Fruit fly (Drosophila melanogaster) whole organism, embryonic: ENCODE results near the gene cic.

Experiments used
- BEAF-32 ChIP-seq: fragments of 200-800 bp; sonication (Bioruptor generic); optimal IDR thresholded peaks from 3 replicates; lab custom pipeline; 2017; ENCODE audit warnings: missing biosample characterization, missing genetic modification characterization, mild to moderate bottlenecking, moderate library complexity, missing genetic modification reagents
- CG1024 ChIP-seq: fragments of 200-800 bp; sonication (Bioruptor generic); IDR thresholded peaks from 2 replicates; pipeline ENCODE4 v1.3.6; 2022; ENCODE audit warnings: missing biosample characterization, missing genetic modification characterization
- CG10366 ChIP-seq: fragments of 200-800 bp; sonication (Bioruptor generic); IDR thresholded peaks from 2 replicates; pipeline ENCODE4 v1.3.6; 2022; ENCODE audit warnings: missing biosample characterization, missing genetic modification characterization
- CG11504 ChIP-seq: fragments of 200-800 bp; sonication (Bioruptor generic); optimal IDR thresholded peaks from 3 replicates; lab custom pipeline; 2019; ENCODE audit warnings: missing biosample characterization, mild to moderate bottlenecking, missing genetic modification characterization, moderate library complexity
- CG12942 ChIP-seq: fragments of 200-800 bp; sonication (Bioruptor generic); optimal IDR thresholded peaks from 3 replicates; lab custom pipeline; 2016; ENCODE audit warnings: missing biosample characterization, missing genetic modification characterization
- CG14441 ChIP-seq: fragments of 200-800 bp; sonication (Bioruptor generic); IDR thresholded peaks from 2 replicates; pipeline ENCODE4 v1.3.6; 2022; ENCODE audit warnings: missing biosample characterization, missing genetic modification characterization
- CG1647 ChIP-seq: fragments of 200-800 bp; sonication (Bioruptor generic); optimal IDR thresholded peaks from 3 replicates; lab custom pipeline; 2016; ENCODE audit warnings: missing biosample characterization, missing genetic modification characterization
- CG16815 ChIP-seq: fragments of 200-800 bp; sonication (Bioruptor generic); optimal IDR thresholded peaks from 3 replicates; lab custom pipeline; 2017; ENCODE audit warnings: missing biosample characterization, mild to moderate bottlenecking, missing genetic modification characterization
- CG2202 ChIP-seq: fragments of 200-800 bp; sonication (Bioruptor generic); optimal IDR thresholded peaks from 2 replicates; lab custom pipeline; 2018; ENCODE audit warnings: missing biosample characterization, mild to moderate bottlenecking, missing genetic modification characterization
- CG32767 ChIP-seq: fragments of 200-800 bp; sonication (Bioruptor generic); IDR thresholded peaks from 2 replicates; pipeline ENCODE4 v1.3.6; 2022; ENCODE audit warnings: missing biosample characterization, missing genetic modification characterization
- CG33557 ChIP-seq: fragments of 200-800 bp; sonication (Bioruptor generic); optimal IDR thresholded peaks from 2 replicates; lab custom pipeline; 2019; ENCODE audit warnings: missing biosample characterization, mild to moderate bottlenecking, missing genetic modification characterization, moderate library complexity
- CG42726 ChIP-seq: fragments of 200-800 bp; sonication (Bioruptor generic); IDR thresholded peaks from 2 replicates; pipeline ENCODE4 v1.3.6; 2022; ENCODE audit warnings: missing biosample characterization, missing genetic modification characterization; ENCODE audit not compliant: partially characterized antibody
- CG4282 ChIP-seq: fragments of 200-800 bp; sonication (Bioruptor generic); optimal IDR thresholded peaks from 2 replicates; lab custom pipeline; 2016; ENCODE audit warnings: missing biosample characterization, missing genetic modification characterization
- CG5180 ChIP-seq: fragments of 200-800 bp; sonication (Bioruptor generic); optimal IDR thresholded peaks from 3 replicates; lab custom pipeline; 2017; ENCODE audit warnings: missing biosample characterization, missing genetic modification characterization, mild to moderate bottlenecking, moderate library complexity, missing genetic modification reagents
- CG5953 ChIP-seq: fragments of 200-800 bp; sonication (Bioruptor generic); IDR thresholded peaks from 2 replicates; pipeline ENCODE4 v1.3.6; 2022; ENCODE audit warnings: missing biosample characterization, missing genetic modification characterization
- CG6175 ChIP-seq: fragments of 200-800 bp; sonication (Bioruptor generic); IDR thresholded peaks from 3 replicates; pipeline ENCODE4 v1.3.6; 2022; ENCODE audit warnings: missing biosample characterization, missing genetic modification characterization
- CG6689 ChIP-seq: fragments of 200-800 bp; sonication (Bioruptor generic); IDR thresholded peaks from 2 replicates; pipeline ENCODE4 v1.3.6; 2022; ENCODE audit warnings: missing biosample characterization, missing genetic modification characterization
- CoRest ChIP-seq: fragments of 200-800 bp; sonication (Bioruptor generic); optimal IDR thresholded peaks from 3 replicates; lab custom pipeline; 2018; ENCODE audit warnings: missing biosample characterization, mild to moderate bottlenecking, missing genetic modification characterization, moderate library complexity
- D ChIP-seq, 2 experiments: fragments of 200-800 bp in 1 of 2; fragments of >200 bp in 1 of 2; sonication (Bioruptor generic) in 1 of 2; optimal IDR thresholded peaks; 2 replicates in 1 of 2; 3 replicates in 1 of 2; lab custom pipeline; 2017; ENCODE audit warnings: mild to moderate bottlenecking in 1 of 2, missing biosample characterization in 1 of 2, missing genetic modification characterization in 1 of 2, missing genetic modification reagents in 1 of 2
- Dfd ChIP-seq, 2 experiments: fragments of >200 bp; optimal IDR thresholded peaks; 2 replicates each; lab custom pipeline; 2017; ENCODE audit warnings: missing biosample characterization in 2 of 2, missing genetic modification characterization in 2 of 2
- Dip2 ChIP-seq: fragments of 200-800 bp; sonication (Bioruptor generic); IDR thresholded peaks from 2 replicates; pipeline ENCODE4 v1.3.6; 2022; ENCODE audit warnings: missing biosample characterization, missing genetic modification characterization
- Dll ChIP-seq: fragments of 200-800 bp; sonication (Bioruptor generic); IDR thresholded peaks from 4 replicates; pipeline ENCODE4 v1.3.6; 2022; ENCODE audit warnings: missing biosample characterization, missing genetic modification characterization; ENCODE audit not compliant: partially characterized antibody
- Doc3 ChIP-seq: fragments of 200-800 bp; sonication (Bioruptor generic); IDR thresholded peaks from 3 replicates; pipeline ENCODE4 v1.3.6; 2022; ENCODE audit warnings: missing biosample characterization, missing genetic modification characterization; ENCODE audit not compliant: partially characterized antibody
- Elba2 ChIP-seq: fragments of 200-800 bp; sonication (Bioruptor generic); optimal IDR thresholded peaks from 3 replicates; lab custom pipeline; 2016; ENCODE audit warnings: missing biosample characterization, missing genetic modification characterization
- Ets65A ChIP-seq: fragments of 200-800 bp; sonication (Bioruptor generic); peaks from one replicate; lab custom pipeline; 2016; ENCODE audit warnings: missing biosample characterization, missing genetic modification characterization
- Fer1 ChIP-seq: fragments of 200-800 bp; sonication (Bioruptor generic); optimal IDR thresholded peaks from 2 replicates; lab custom pipeline; 2017; ENCODE audit warnings: missing biosample characterization, mild to moderate bottlenecking, missing genetic modification characterization
- Hey ChIP-seq: fragments of 200-800 bp; sonication (Bioruptor generic); optimal IDR thresholded peaks from 3 replicates; lab custom pipeline; 2018; ENCODE audit warnings: missing biosample characterization, mild to moderate bottlenecking, missing genetic modification characterization
- HmgD ChIP-seq: fragments of 200-800 bp; sonication (Bioruptor generic); optimal IDR thresholded peaks from 3 replicates; lab custom pipeline; 2016; ENCODE audit warnings: missing biosample characterization, missing genetic modification characterization
- Hr39 ChIP-seq: fragments of >200 bp; optimal IDR thresholded peaks from 2 replicates; lab custom pipeline; 2017
- Lim3 ChIP-seq: fragments of 200-800 bp; sonication (Bioruptor generic); IDR thresholded peaks from 2 replicates; pipeline ENCODE4 v1.3.6; 2022; ENCODE audit warnings: missing biosample characterization, missing genetic modification characterization
- Lpt ChIP-seq: fragments of >200 bp; optimal IDR thresholded peaks from 2 replicates; lab custom pipeline; 2018; ENCODE audit warnings: missing biosample characterization, missing genetic modification characterization
- Optix ChIP-seq: fragments of 200-800 bp; sonication (Bioruptor generic); IDR thresholded peaks from 3 replicates; pipeline ENCODE4 v1.3.6; 2022; ENCODE audit warnings: missing biosample characterization, missing genetic modification characterization
- Xbp1 ChIP-seq: fragments of 200-800 bp; sonication (Bioruptor generic); optimal IDR thresholded peaks from 3 replicates; lab custom pipeline; 2016; ENCODE audit warnings: missing biosample characterization, mild to moderate bottlenecking, missing genetic modification characterization
- ac ChIP-seq: fragments of 200-800 bp; sonication (Bioruptor generic); optimal IDR thresholded peaks from 3 replicates; lab custom pipeline; 2017; ENCODE audit warnings: missing biosample characterization, mild to moderate bottlenecking, missing genetic modification characterization
- cad ChIP-seq: fragments of >200 bp; optimal IDR thresholded peaks from 2 replicates; lab custom pipeline; 2017; ENCODE audit warnings: missing biosample characterization, missing genetic modification characterization
- croc ChIP-seq: fragments of 200-800 bp; sonication (Bioruptor generic); conservative IDR thresholded peaks from 3 replicates; pipeline ENCODE4 v1.3.6; 2022; ENCODE audit warnings: missing biosample characterization, missing genetic modification characterization
- esg ChIP-seq: fragments of 200-800 bp; sonication (Bioruptor generic); conservative IDR thresholded peaks from 2 replicates; pipeline ENCODE4 v1.3.6; 2022; ENCODE audit warnings: missing biosample characterization, missing genetic modification characterization
- fru ChIP-seq: fragments of >200 bp; optimal IDR thresholded peaks from 2 replicates; lab custom pipeline; 2017
- grau ChIP-seq: fragments of 200-800 bp; optimal IDR thresholded peaks from 3 replicates; lab custom pipeline; 2019; ENCODE audit warnings: missing biosample characterization, mild to moderate bottlenecking, missing genetic modification characterization, moderate library complexity
- gsb-n ChIP-seq: fragments of 200-800 bp; sonication (Bioruptor generic); optimal IDR thresholded peaks from 3 replicates; lab custom pipeline; 2018; ENCODE audit warnings: missing biosample characterization, mild to moderate bottlenecking, missing genetic modification characterization
- hb ChIP-seq: fragments of 200-800 bp; sonication (Bioruptor generic); IDR thresholded peaks from 3 replicates; pipeline ENCODE4 v1.3.6; 2022; ENCODE audit warnings: missing biosample characterization, missing genetic modification characterization; ENCODE audit not compliant: partially characterized antibody
- ind ChIP-seq: fragments of 200-800 bp; sonication (Bioruptor generic); optimal IDR thresholded peaks from 3 replicates; lab custom pipeline; 2016; ENCODE audit warnings: missing biosample characterization, missing genetic modification characterization
- jigr1 ChIP-seq: fragments of 200-800 bp; sonication (Bioruptor generic); IDR thresholded peaks from 3 replicates; pipeline ENCODE4 v1.3.6; 2022; ENCODE audit warnings: missing biosample characterization, missing genetic modification characterization
- kay ChIP-seq: fragments of 200-800 bp; sonication (Bioruptor generic); optimal IDR thresholded peaks from 2 replicates; lab custom pipeline; 2016; ENCODE audit warnings: missing biosample characterization, missing genetic modification characterization
- klu ChIP-seq: fragments of 200-800 bp; sonication (Bioruptor generic); IDR thresholded peaks from 2 replicates; pipeline ENCODE4 v1.3.6; 2022; ENCODE audit warnings: missing biosample characterization, missing genetic modification characterization
- kni ChIP-seq: fragments of 200-800 bp; sonication (Bioruptor generic); optimal IDR thresholded peaks from 3 replicates; lab custom pipeline; 2017; ENCODE audit warnings: mild to moderate bottlenecking, missing biosample characterization, missing genetic modification reagents, missing genetic modification characterization
- peb ChIP-seq: fragments of 200-800 bp; sonication (Bioruptor generic); IDR thresholded peaks from 2 replicates; pipeline ENCODE4 v1.3.6; 2022; ENCODE audit warnings: missing biosample characterization, missing genetic modification characterization
- pnt ChIP-seq: fragments of 200-800 bp; sonication (Bioruptor generic); optimal IDR thresholded peaks from 3 replicates; lab custom pipeline; 2016; ENCODE audit warnings: missing biosample characterization, missing genetic modification characterization
- sd ChIP-seq: fragments of 200-800 bp; sonication (Bioruptor generic); optimal IDR thresholded peaks from 3 replicates; lab custom pipeline; 2018; ENCODE audit warnings: missing biosample characterization, mild to moderate bottlenecking, missing genetic modification characterization, moderate library complexity
- shn ChIP-seq: fragments of 200-800 bp; sonication (Bioruptor generic); optimal IDR thresholded peaks from 3 replicates; lab custom pipeline; 2016; ENCODE audit warnings: missing biosample characterization, missing genetic modification characterization
- ttk ChIP-seq: fragments of 200-800 bp; sonication (Bioruptor generic); IDR thresholded peaks from 2 replicates; pipeline ENCODE4 v2.1.2; 2022; ENCODE audit warnings: missing biosample characterization, missing genetic modification characterization

The cic gene

dm6 chr3R:20288069-20288468, 35.5 kb downstream of the cic start (continued):
- TF ChIP-seq Optix (GFP tag; lab: Robert Waterston, UW): no peak
- no peak for TF ChIP-seq Hr39
- TF ChIP-seq CG42726 (GFP tag; lab: Robert Waterston, UW): no peak
- TF ChIP-seq Ets65A: no peak
- no peak for TF ChIP-seq gsb-n (tag; lab: Kevin White, UChicago)
- TF ChIP-seq CG1024: no peak
- TF ChIP-seq ttk (GFP tag; lab: Robert Waterston, UW): no peak
- TF ChIP-seq CG5953 (GFP tag; lab: Robert Waterston, UW): no peak
- TF ChIP-seq CG33557 (GFP tag; lab: Kevin White, UChicago): no peak
- TF ChIP-seq Doc3 (GFP tag; lab: Robert Waterston, UW): no peak
- peak; percentile 79 for TF ChIP-seq CG5180 (GFP tag; lab: Kevin White, UChicago)

- no peak for TF ChIP-seq Ets65A
- TF ChIP-seq CG10366 (GFP tag; lab: Robert Waterston, UW): no peak
- peak; percentile 43 for TF ChIP-seq CG5180 (GFP tag; lab: Kevin White, UChicago)
- no peak for TF ChIP-seq fru (lab: Kevin White, UChicago)
- peak; percentile 93 for TF ChIP-seq CG11504 (tag; lab: Kevin White, UChicago)
- no peak for TF ChIP-seq CoRest (tag; lab: Kevin White, UChicago)
- TF ChIP-seq shn (GFP tag; lab: Kevin White, UChicago): no peak
- TF ChIP-seq CG6175 (GFP tag; lab: Robert Waterston, UW): no peak
- TF ChIP-seq peb (GFP tag; lab: Robert Waterston, UW): no peak
- TF ChIP-seq D (optimal IDR thresholded peaks at IDR 0.05; lab: Kevin White, UChicago): peak; percentile 21
- TF ChIP-seq D (GFP tag; optimal IDR thresholded peaks at IDR 0.05; lab: Kevin White, UChicago): no peak
- no peak for TF ChIP-seq croc (GFP tag; lab: Robert Waterston, UW)
- no peak for TF ChIP-seq HmgD
- no peak for TF ChIP-seq jigr1 (GFP tag; lab: Robert Waterston, UW)
Observed at dm6 chr3R:20288564-20288963, 36.0 kb downstream of the cic start.

- TF ChIP-seq Elba2 (GFP tag; lab: Kevin White, UChicago): no peak
- no peak for TF ChIP-seq CG16815
- no peak for TF ChIP-seq pnt (GFP tag; lab: Kevin White, UChicago)
- TF ChIP-seq esg (GFP tag; lab: Robert Waterston, UW): no peak
- TF ChIP-seq CG1647 (GFP tag; lab: Kevin White, UChicago): no peak
- TF ChIP-seq ac (GFP tag; lab: Kevin White, UChicago): no peak
- TF ChIP-seq Lpt (GFP tag; lab: Kevin White, UChicago): no peak
- TF ChIP-seq Dfd (GFP tag; optimal IDR thresholded peaks at IDR 0.05; lab: Kevin White, UChicago): no peak
- no peak for TF ChIP-seq Fer1 (GFP tag; lab: Kevin White, UChicago)
- no peak for TF ChIP-seq klu (GFP tag; lab: Robert Waterston, UW)
- TF ChIP-seq Dll: no peak
- TF ChIP-seq CG14441 (GFP tag; lab: Robert Waterston, UW): no peak
- no peak for TF ChIP-seq ind (GFP tag; lab: Kevin White, UChicago)
- TF ChIP-seq Dip2 (GFP tag; lab: Robert Waterston, UW): no peak
- TF ChIP-seq CG4282 (GFP tag; lab: Kevin White, UChicago): no peak
- peak; percentile 98 for TF ChIP-seq cad (GFP tag; lab: Kevin White, UChicago)
- TF ChIP-seq BEAF-32 (GFP tag; lab: Kevin White, UChicago): no peak
- TF ChIP-seq CG32767 (GFP tag; lab: Robert Waterston, UW): no peak
- TF ChIP-seq Hey (tag; lab: Kevin White, UChicago): no peak
- TF ChIP-seq CG2202 (tag; lab: Kevin White, UChicago): no peak
- TF ChIP-seq kni: peak; percentile 82
- TF ChIP-seq CG12942 (GFP tag; lab: Kevin White, UChicago): no peak
- TF ChIP-seq kay (GFP tag; lab: Kevin White, UChicago): no peak
- TF ChIP-seq CG6689 (GFP tag; lab: Robert Waterston, UW): no peak
- TF ChIP-seq Xbp1: no peak
- TF ChIP-seq sd (tag; lab: Kevin White, UChicago): peak; percentile 67
- no peak for TF ChIP-seq hb (GFP tag; lab: Robert Waterston, UW)
- TF ChIP-seq Lim3 (GFP tag; lab: Robert Waterston, UW): no peak
- no peak for TF ChIP-seq grau (tag; lab: Kevin White, UChicago)
Observed at dm6 chr3R:20291106-20291505, 38.5 kb downstream of the cic start.
